Worm (Caenorhabditis elegans) whole organism, L4 larva: ENCODE measurements around the gene F20G2.6.

Experiments
- D1046.2 ChIP-seq: fragments of 200-800 bp; sonication (Bioruptor generic); IDR thresholded peaks from 2 replicates; pipeline ENCODE4 v1.3.6; 2022; ENCODE audit warnings: missing genetic modification characterization, missing compliant biosample characterization
- aha-1 ChIP-seq: fragments of 150-350 bp; peaks from one replicate; lab custom pipeline; 2014; ENCODE audit warnings: missing biosample characterization, missing genetic modification characterization
- ama-1 ChIP-seq: fragments of 150-350 bp; optimal IDR thresholded peaks from 2 replicates; lab custom pipeline; 2014; ENCODE audit warnings: inconsistent platforms, mixed read lengths
- attf-4 ChIP-seq: sonication (generic microtip); optimal IDR thresholded peaks from 3 replicates; lab custom pipeline; 2017; ENCODE audit warnings: missing biosample characterization, missing genetic modification characterization
- ceh-28 ChIP-seq: fragments of 150-350 bp; optimal IDR thresholded peaks from 2 replicates; lab custom pipeline; 2014; ENCODE audit warnings: missing biosample characterization, missing genetic modification reagents, missing genetic modification characterization
- ceh-62 ChIP-seq: sonication (generic microtip); optimal IDR thresholded peaks from 2 replicates; lab custom pipeline; 2017; ENCODE audit warnings: missing biosample characterization, missing genetic modification characterization
- ceh-82 ChIP-seq: sonication (generic microtip); optimal IDR thresholded peaks from 2 replicates; lab custom pipeline; 2017; ENCODE audit warnings: missing biosample characterization, missing genetic modification characterization
- daf-16 ChIP-seq, 3 experiments: sonication (generic microtip); optimal IDR thresholded peaks; 2 replicates each; lab custom pipeline; 2016 to 2017; ENCODE audit warnings: missing genetic modification characterization in 3 of 3, missing genetic modification reagents in 3 of 3, mild to moderate bottlenecking in 2 of 3, missing compliant biosample characterization in 2 of 3, missing biosample characterization in 1 of 3, moderate library complexity in 1 of 3
- dmd-6 ChIP-seq: fragments of 200-800 bp; sonication (Bioruptor generic); IDR thresholded peaks from 2 replicates; pipeline ENCODE4 v1.3.6; 2022; ENCODE audit warnings: missing genetic modification reagents, missing genetic modification characterization, missing compliant biosample characterization
- dmd-8 ChIP-seq: fragments of 200-800 bp; sonication (Bioruptor generic); IDR thresholded peaks from 2 replicates; pipeline ENCODE4 v1.3.6; 2022; ENCODE audit warnings: missing genetic modification characterization, missing compliant biosample characterization
- duxl-1 ChIP-seq: sonication (generic microtip); optimal IDR thresholded peaks from 2 replicates; lab custom pipeline; 2016; ENCODE audit warnings: mild to moderate bottlenecking, missing genetic modification characterization, moderate library complexity, missing compliant biosample characterization; ENCODE audit not compliant: poor library complexity
- fkh-10 ChIP-seq: fragments of 150-350 bp; optimal IDR thresholded peaks from 2 replicates; lab custom pipeline; 2014; ENCODE audit warnings: missing biosample characterization, missing genetic modification reagents, missing genetic modification characterization
- lim-7 ChIP-seq: fragments of 200-800 bp; sonication (Bioruptor generic); IDR thresholded peaks from 2 replicates; pipeline ENCODE4 v1.3.6; 2022; ENCODE audit warnings: missing genetic modification characterization, missing compliant biosample characterization
- lin-29 ChIP-seq: fragments of 200-800 bp; sonication (Bioruptor generic); IDR thresholded peaks from 2 replicates; pipeline ENCODE4 v1.3.6; 2022; ENCODE audit warnings: missing genetic modification reagents, missing genetic modification characterization, missing compliant biosample characterization
- lin-39 ChIP-seq: fragments of 150-350 bp; optimal IDR thresholded peaks from 2 replicates; lab custom pipeline; 2014; ENCODE audit warnings: missing biosample characterization, missing genetic modification reagents, missing genetic modification characterization
- madf-5 ChIP-seq, 2 experiments: fragments of 200-800 bp; sonication (Bioruptor generic); IDR thresholded peaks; 2 replicates each; pipeline ENCODE4 v1.3.6; 2022; ENCODE audit warnings: missing compliant biosample characterization in 2 of 2, missing genetic modification characterization in 2 of 2
- mes-2 ChIP-seq: sonication (generic microtip); optimal IDR thresholded peaks from 2 replicates; lab custom pipeline; 2016; ENCODE audit warnings: missing genotype, mild to moderate bottlenecking, missing genetic modification characterization, missing compliant biosample characterization; ENCODE audit not compliant: poor library complexity, severe bottlenecking
- nhr-11 ChIP-seq: fragments of 150-350 bp; optimal IDR thresholded peaks from 2 replicates; lab custom pipeline; 2014; ENCODE audit warnings: missing biosample characterization, missing genetic modification characterization
- nhr-25 ChIP-seq: sonication (generic microtip); optimal IDR thresholded peaks from 2 replicates; lab custom pipeline; 2017; ENCODE audit warnings: missing genetic modification characterization, mild to moderate bottlenecking, missing compliant biosample characterization, antibody characterized with exemption, moderate library complexity, borderline replicate concordance; ENCODE audit not compliant: insufficient read depth
- nhr-28 ChIP-seq: fragments of 150-350 bp; optimal IDR thresholded peaks from 2 replicates; lab custom pipeline; 2014; ENCODE audit warnings: missing biosample characterization, missing genetic modification characterization
- nhr-42 ChIP-seq: fragments of 200-800 bp; sonication (Bioruptor generic); IDR thresholded peaks from 2 replicates; pipeline ENCODE4 v1.3.6; 2022; ENCODE audit warnings: missing genetic modification characterization, missing compliant biosample characterization
- pqm-1 ChIP-seq: sonication (generic microtip); optimal IDR thresholded peaks from 2 replicates; lab custom pipeline; 2017; ENCODE audit warnings: missing biosample characterization, missing genetic modification characterization
- sdz-12 ChIP-seq: fragments of 200-800 bp; sonication (Bioruptor generic); optimal IDR thresholded peaks from 2 replicates; lab custom pipeline; 2018; ENCODE audit warnings: mild to moderate bottlenecking, missing genetic modification characterization, missing compliant biosample characterization
- set-16 ChIP-seq: fragments of 200-800 bp; sonication (Bioruptor generic); IDR thresholded peaks from 2 replicates; pipeline ENCODE4 v1.3.6; 2022; ENCODE audit warnings: missing genetic modification reagents, missing genetic modification characterization, missing compliant biosample characterization
- unc-62 ChIP-seq, 3 experiments: fragments of 150-350 bp in 1 of 3; sonication (generic microtip); optimal IDR thresholded peaks in 2 of 3; peaks in 1 of 3; 1 replicate in 1 of 3; 2 replicates in 2 of 3; lab custom pipeline; 2014 to 2017; ENCODE audit warnings: missing biosample characterization in 3 of 3, missing genetic modification characterization in 3 of 3, missing genetic modification reagents in 3 of 3, missing genotype in 1 of 3
- vab-7 ChIP-seq: fragments of 200-800 bp; sonication (Bioruptor generic); IDR thresholded peaks from 2 replicates; pipeline ENCODE4 v1.3.6; 2022; ENCODE audit warnings: missing genetic modification reagents, missing genetic modification characterization, missing compliant biosample characterization
- ztf-11 ChIP-seq: fragments of 150-350 bp; optimal IDR thresholded peaks from 2 replicates; lab custom pipeline; 2014; ENCODE audit warnings: missing biosample characterization, missing genetic modification characterization

F20G2.6 gene

ce11 chrV:13763723-13764122 is 846 bp downstream of the F20G2.6 start:
- TF ChIP-seq nhr-11 (tag; lab: Kevin White, UChicago): peak; percentile 56
- TF ChIP-seq dmd-8: no peak

ce11 chrV:13768388-13768787 is 5.5 kb downstream of the F20G2.6 start, which contains the start of gene F20G2.3:
Gene F20G2.3 (minus strand): TSS chrV:13768488.
- no peak for TF ChIP-seq D1046.2
- no peak for TF ChIP-seq sdz-12 (GFP tag; lab: Kevin White, UChicago)
- no peak for TF ChIP-seq nhr-42 (GFP tag; lab: Robert Waterston, UW)
- TF ChIP-seq lin-39 (tag; lab: Kevin White, UChicago): no peak
- no peak for TF ChIP-seq duxl-1

- TF ChIP-seq pqm-1 (tag; lab: Kevin White, UChicago) (peak; percentile 21), unc-62 (GFP tag; optimal IDR thresholded peaks at IDR 0.05 in 1 of 2; lab: Kevin White, UChicago) (peak in 1 of 2 experiments; percentile 20), unc-62 (tag; optimal IDR thresholded peaks at IDR 0.05; lab: Kevin White, UChicago) (no peak), fkh-10 (no peak), nhr-28 (tag; lab: Kevin White, UChicago) (peak; percentile 83), mes-2 (tag; lab: Kevin White, UChicago) (no peak), madf-5 (GFP tag; IDR thresholded peaks at IDR 0.05; lab: Robert Waterston, UW) (no peak), lin-39 (tag; lab: Kevin White, UChicago) (no peak), attf-4 (no peak), ceh-28 (tag; lab: Kevin White, UChicago) (no peak), set-16 (GFP tag; lab: Robert Waterston, UW) (no peak), ceh-62 (tag; lab: Kevin White, UChicago) (no peak), D1046.2 (no peak), lim-7 (GFP tag; lab: Robert Waterston, UW) (no peak), ceh-82 (tag; lab: Kevin White, UChicago) (no peak)
Measured at ce11 chrV:13768941-13769436, 6.1 kb downstream of the F20G2.6 start, which contains the start of gene nas-24. Gene nas-24 (plus strand): TSS chrV:13769386.

ce11 chrV:13771209-13771608 is 8.3 kb downstream of the F20G2.6 start, which contains the start of gene F20G2.5:
Gene F20G2.5 (plus strand): TSS chrV:13771509.
- TF ChIP-seq ztf-11 (no peak), nhr-28 (tag; lab: Kevin White, UChicago) (peak; percentile 49)
- TF ChIP-seq, all 104 proteins: peak for 1

- TF ChIP-seq dmd-6 (GFP tag; lab: Robert Waterston, UW) (peak; percentile 34; the same call in 1 of the 2 replicates), unc-62 (GFP tag; optimal IDR thresholded peaks at IDR 0.05 in 1 of 2; lab: Kevin White, UChicago) (peak in 1 of 2 experiments; percentile 19), unc-62 (tag; optimal IDR thresholded peaks at IDR 0.05; lab: Kevin White, UChicago) (no peak), aha-1 (peak; percentile 77), pqm-1 (tag; lab: Kevin White, UChicago) (peak; percentile 7), lin-29 (GFP tag; lab: Robert Waterston, UW) (no peak), nhr-25 (tag; lab: Kevin White, UChicago) (no peak), nhr-28 (tag; lab: Kevin White, UChicago) (peak; percentile 19)
Measured at ce11 chrV:13775529-13775928, 12.7 kb downstream of the F20G2.6 start, which contains the start of gene F53C11.1. Gene F53C11.1 (plus strand): TSS chrV:13775796.

- TF ChIP-seq D1046.2: no peak
- TF ChIP-seq ama-1 (lab: Kevin White, UChicago): no peak
- TF ChIP-seq unc-62 (GFP tag; optimal IDR thresholded peaks at IDR 0.05 in 1 of 2; lab: Kevin White, UChicago): peak in 1 of 2 experiments; percentile 85
- no peak for TF ChIP-seq unc-62 (tag; optimal IDR thresholded peaks at IDR 0.05; lab: Kevin White, UChicago)
- TF ChIP-seq daf-16 (GFP tag; optimal IDR thresholded peaks at IDR 0.05; lab: Kevin White, UChicago): peak in 1 of 2 experiments; percentile 70
- TF ChIP-seq daf-16 (tag; optimal IDR thresholded peaks at IDR 0.05; lab: Kevin White, UChicago): no peak
- no peak for TF ChIP-seq vab-7 (GFP tag; lab: Robert Waterston, UW)
Measured at ce11 chrV:13777857-13778256, 15.0 kb downstream of the F20G2.6 start, which contains the start of gene F53C11.9. Gene F53C11.9 (plus strand): TSS chrV:13778015.
